Worm (Caenorhabditis elegans): ENCODE measurements around the gene aex-3.

Gene aex-3

ce11 chrX:759634-760033 is at the start of gene aex-3:
aex-3 (minus strand) TSS chrX:759734.
- no peak for TF ChIP-seq dao-5 (tag; optimal IDR thresholded peaks at IDR 0.05)
- TF ChIP-seq W03F9.2 (tag; optimal IDR thresholded peaks at IDR 0.05), result no peak
- no peak for TF ChIP-seq him-1 (tag; optimal IDR thresholded peaks at IDR 0.05)

- TF ChIP-seq W03F9.2 (tag; optimal IDR thresholded peaks at IDR 0.05) (peak; percentile 98), him-1 (tag; optimal IDR thresholded peaks at IDR 0.05) (peak; percentile 99), dao-5 (tag; optimal IDR thresholded peaks at IDR 0.05) (peak; percentile 67)
Measured at ce11 chrX:806515-806914, 47.0 kb upstream of the aex-3 start.

- no peak for TF ChIP-seq him-1 (tag; optimal IDR thresholded peaks at IDR 0.05)
- TF ChIP-seq dao-5 (tag; optimal IDR thresholded peaks at IDR 0.05), result no peak
- no peak for TF ChIP-seq W03F9.2 (tag; optimal IDR thresholded peaks at IDR 0.05)
Measured at ce11 chrX:802478-802877, 42.9 kb upstream of the aex-3 start, which contains the start of gene gtr-1. gtr-1 (plus strand) TSS chrX:802778.

- no peak for TF ChIP-seq W03F9.2 (tag; optimal IDR thresholded peaks at IDR 0.05)
Measured at ce11 chrX:790593-790992, 31.1 kb upstream of the aex-3 start.

- TF ChIP-seq W03F9.2 (tag; optimal IDR thresholded peaks at IDR 0.05) (no peak), dao-5 (tag; optimal IDR thresholded peaks at IDR 0.05) (no peak), him-1 (tag; optimal IDR thresholded peaks at IDR 0.05) (no peak)
Measured at ce11 chrX:789848-790247, 30.3 kb upstream of the aex-3 start.

ce11 chrX:787992-788391 is 28.5 kb upstream of the aex-3 start, which contains the start of gene attf-5:
attf-5 (plus strand) TSS chrX:788353.
- no peak for TF ChIP-seq dao-5 (tag; optimal IDR thresholded peaks at IDR 0.05)
- TF ChIP-seq him-1 (tag; optimal IDR thresholded peaks at IDR 0.05), result no peak
- TF ChIP-seq W03F9.2 (tag; optimal IDR thresholded peaks at IDR 0.05), result no peak

- TF ChIP-seq dao-5 (tag; optimal IDR thresholded peaks at IDR 0.05), result no peak
- TF ChIP-seq him-1 (tag; optimal IDR thresholded peaks at IDR 0.05), result no peak
- TF ChIP-seq W03F9.2 (tag; optimal IDR thresholded peaks at IDR 0.05), result no peak
Measured at ce11 chrX:785368-785767, 25.8 kb upstream of the aex-3 start.

ce11 chrX:784853-785252 is 25.3 kb upstream of the aex-3 start, which contains the start of gene T04G9.6:
T04G9.6 (minus strand) TSS chrX:784953.
- TF ChIP-seq dao-5 (tag; optimal IDR thresholded peaks at IDR 0.05), result no peak
- TF ChIP-seq W03F9.2 (tag; optimal IDR thresholded peaks at IDR 0.05), result no peak
- no peak for TF ChIP-seq him-1 (tag; optimal IDR thresholded peaks at IDR 0.05)

- no peak for TF ChIP-seq dao-5 (tag; optimal IDR thresholded peaks at IDR 0.05)
- no peak for TF ChIP-seq him-1 (tag; optimal IDR thresholded peaks at IDR 0.05)
- TF ChIP-seq W03F9.2 (tag; optimal IDR thresholded peaks at IDR 0.05), result no peak
Measured at ce11 chrX:780027-780426, 20.5 kb upstream of the aex-3 start.

- TF ChIP-seq him-1 (tag; optimal IDR thresholded peaks at IDR 0.05), result no peak
- TF ChIP-seq dao-5 (tag; optimal IDR thresholded peaks at IDR 0.05), result no peak
- TF ChIP-seq W03F9.2 (tag; optimal IDR thresholded peaks at IDR 0.05), result no peak
Measured at ce11 chrX:779259-779658, 19.7 kb upstream of the aex-3 start.

ce11 chrX:777421-777820 is 17.9 kb upstream of the aex-3 start, which contains the start of gene nas-15:
nas-15 (plus strand) TSS chrX:777721.
- TF ChIP-seq W03F9.2 (tag; optimal IDR thresholded peaks at IDR 0.05) (no peak), dao-5 (tag; optimal IDR thresholded peaks at IDR 0.05) (no peak), him-1 (tag; optimal IDR thresholded peaks at IDR 0.05) (no peak)

- no peak for TF ChIP-seq W03F9.2 (tag; optimal IDR thresholded peaks at IDR 0.05)
- no peak for TF ChIP-seq dao-5 (tag; optimal IDR thresholded peaks at IDR 0.05)
- TF ChIP-seq him-1 (tag; optimal IDR thresholded peaks at IDR 0.05), result no peak
Measured at ce11 chrX:772184-772583, 12.7 kb upstream of the aex-3 start, which contains the start of gene T04G9.4. T04G9.4 (plus strand) TSS chrX:772476.

- TF ChIP-seq him-1 (tag; optimal IDR thresholded peaks at IDR 0.05) (no peak), dao-5 (tag; optimal IDR thresholded peaks at IDR 0.05) (no peak), W03F9.2 (tag; optimal IDR thresholded peaks at IDR 0.05) (no peak)
Measured at ce11 chrX:770537-770936, 11.0 kb upstream of the aex-3 start, which contains the start of gene T04G9.7. T04G9.7 (plus strand) TSS chrX:770837.

ce11 chrX:769550-769949 is 10.0 kb upstream of the aex-3 start:
- no peak for TF ChIP-seq dao-5 (tag; optimal IDR thresholded peaks at IDR 0.05)
- TF ChIP-seq W03F9.2 (tag; optimal IDR thresholded peaks at IDR 0.05), result no peak
- TF ChIP-seq him-1 (tag; optimal IDR thresholded peaks at IDR 0.05), result no peak

- TF ChIP-seq dao-5 (tag; optimal IDR thresholded peaks at IDR 0.05) (peak; percentile 23), him-1 (tag; optimal IDR thresholded peaks at IDR 0.05) (peak; percentile 51), W03F9.2 (tag; optimal IDR thresholded peaks at IDR 0.05) (peak; percentile 81)
Measured at ce11 chrX:768061-768646, 8.6 kb upstream of the aex-3 start, which contains the start of the genes trap-2 and ile-2. trap-2 (minus strand) TSS chrX:768069. ile-2 (plus strand) TSS chrX:768596.

All from whole organism, L4/young adult.